Worm (Caenorhabditis elegans) whole organism, L3 larva: ENCODE measurements around the gene F35H10.5.

ENCODE experiments used
- R02D3.7 ChIP-seq: fragments of 150-350 bp; optimal IDR thresholded peaks from 2 replicates; lab custom pipeline; 2014; ENCODE audit warnings: missing biosample characterization, missing genetic modification characterization
- ZK546.5 ChIP-seq: sonication (generic microtip); optimal IDR thresholded peaks from 2 replicates; lab custom pipeline; 2017; ENCODE audit warnings: missing biosample characterization, missing genetic modification characterization
- ceh-16 ChIP-seq: sonication (generic microtip); optimal IDR thresholded peaks from 2 replicates; lab custom pipeline; 2017; ENCODE audit warnings: missing biosample characterization, missing genetic modification characterization
- ceh-28 ChIP-seq: fragments of 150-350 bp; optimal IDR thresholded peaks from 2 replicates; lab custom pipeline; 2014; ENCODE audit warnings: missing biosample characterization, missing genetic modification reagents, missing genetic modification characterization
- ceh-82 ChIP-seq: fragments of 150-350 bp; optimal IDR thresholded peaks from 2 replicates; lab custom pipeline; 2014; ENCODE audit warnings: missing biosample characterization, missing genetic modification characterization
- ceh-9 ChIP-seq: sonication (generic microtip); optimal IDR thresholded peaks from 2 replicates; lab custom pipeline; 2018; ENCODE audit warnings: missing biosample characterization, missing genetic modification characterization
- daf-12 ChIP-seq: fragments of 150-350 bp; optimal IDR thresholded peaks from 2 replicates; lab custom pipeline; 2014; ENCODE audit warnings: missing biosample characterization, missing genetic modification reagents, missing genetic modification characterization
- elt-1 ChIP-seq: fragments of 150-350 bp; optimal IDR thresholded peaks from 2 replicates; lab custom pipeline; 2014; ENCODE audit warnings: missing biosample characterization, missing genetic modification characterization
- elt-3 ChIP-seq, 3 experiments: fragments of 150-350 bp in 1 of 3; sonication (generic microtip) in 2 of 3; optimal IDR thresholded peaks; 2 replicates in 2 of 3; 4 replicates in 1 of 3; lab custom pipeline; 2014 to 2017; ENCODE audit warnings: missing biosample characterization in 3 of 3, missing genetic modification characterization in 3 of 3
- eor-1 ChIP-seq, 2 experiments: fragments of 150-350 bp; optimal IDR thresholded peaks; 2 replicates each; lab custom pipeline; 2014 to 2018; ENCODE audit warnings: missing biosample characterization in 2 of 2, missing genetic modification characterization in 2 of 2
- fkh-10 ChIP-seq: sonication (generic microtip); optimal IDR thresholded peaks from 2 replicates; lab custom pipeline; 2017; ENCODE audit warnings: missing biosample characterization, missing genetic modification reagents, missing genetic modification characterization
- fkh-2 ChIP-seq: fragments of 150-350 bp; optimal IDR thresholded peaks from 2 replicates; lab custom pipeline; 2014; ENCODE audit warnings: missing biosample characterization, missing genetic modification reagents, missing genetic modification characterization
- fos-1 ChIP-seq: fragments of 150-350 bp; optimal IDR thresholded peaks from 2 replicates; lab custom pipeline; 2014; ENCODE audit warnings: missing biosample characterization, missing genetic modification characterization
- hmg-11 ChIP-seq: sonication (generic microtip); optimal IDR thresholded peaks from 2 replicates; lab custom pipeline; 2016; ENCODE audit warnings: missing genetic modification characterization, missing compliant biosample characterization
- lin-15B ChIP-seq: fragments of 150-350 bp; optimal IDR thresholded peaks from 2 replicates; lab custom pipeline; 2014; ENCODE audit warnings: missing biosample characterization, missing genetic modification characterization
- lin-39 ChIP-seq: fragments of 150-350 bp; optimal IDR thresholded peaks from 2 replicates; lab custom pipeline; 2018; ENCODE audit warnings: missing biosample characterization, missing genetic modification reagents, missing genetic modification characterization
- lsy-12 ChIP-seq: sonication (generic microtip); optimal IDR thresholded peaks from 2 replicates; lab custom pipeline; 2016; ENCODE audit warnings: mild to moderate bottlenecking, missing genetic modification characterization, missing compliant biosample characterization
- mml-1 ChIP-seq: fragments of 150-350 bp; sonication (generic microtip); optimal IDR thresholded peaks from 3 replicates; lab custom pipeline; 2014; ENCODE audit warnings: missing biosample characterization, missing genetic modification characterization
- nfya-1 ChIP-seq: sonication (generic microtip); optimal IDR thresholded peaks from 2 replicates; lab custom pipeline; 2017; ENCODE audit warnings: missing genetic modification characterization, mild to moderate bottlenecking, missing compliant biosample characterization, antibody characterized with exemption, moderate library complexity; ENCODE audit not compliant: insufficient read depth
- nhr-11 ChIP-seq: fragments of 150-350 bp; optimal IDR thresholded peaks from 2 replicates; lab custom pipeline; 2014; ENCODE audit warnings: missing biosample characterization, missing genetic modification characterization
- nhr-23 ChIP-seq: fragments of 150-350 bp; optimal IDR thresholded peaks from 2 replicates; lab custom pipeline; 2014; ENCODE audit warnings: missing biosample characterization, missing genetic modification reagents, missing genetic modification characterization
- nhr-25 ChIP-seq: sonication (generic microtip); optimal IDR thresholded peaks from 2 replicates; lab custom pipeline; 2017; ENCODE audit warnings: missing biosample characterization, missing genetic modification characterization
- nhr-28 ChIP-seq: fragments of 150-350 bp; optimal IDR thresholded peaks from 2 replicates; lab custom pipeline; 2014; ENCODE audit warnings: missing biosample characterization, missing genetic modification characterization
- nhr-43 ChIP-seq: sonication (generic microtip); optimal IDR thresholded peaks from 2 replicates; lab custom pipeline; 2016; ENCODE audit warnings: mild to moderate bottlenecking, missing genetic modification characterization, missing compliant biosample characterization; ENCODE audit not compliant: poor library complexity, severe bottlenecking
- nhr-67 ChIP-seq: fragments of 150-350 bp; optimal IDR thresholded peaks from 2 replicates; lab custom pipeline; 2014; ENCODE audit warnings: missing biosample characterization, missing genetic modification characterization
- nhr-76 ChIP-seq: fragments of 150-350 bp; sonication (generic microtip); optimal IDR thresholded peaks from 5 replicates; lab custom pipeline; 2014; ENCODE audit warnings: missing biosample characterization, missing genetic modification characterization
- nhr-77 ChIP-seq: fragments of 150-350 bp; optimal IDR thresholded peaks from 2 replicates; lab custom pipeline; 2014; ENCODE audit warnings: missing biosample characterization, missing genetic modification characterization
- pha-4 ChIP-seq: fragments of 150-350 bp; optimal IDR thresholded peaks from 2 replicates; lab custom pipeline; 2014; ENCODE audit warnings: missing biosample characterization, missing genetic modification reagents, missing genetic modification characterization
- pqm-1 ChIP-seq: fragments of 150-350 bp; optimal IDR thresholded peaks from 2 replicates; lab custom pipeline; 2017; ENCODE audit warnings: missing biosample characterization, missing genetic modification characterization, inconsistent platforms
- sea-2 ChIP-seq: fragments of 150-350 bp; sonication (generic microtip); optimal IDR thresholded peaks from 4 replicates; lab custom pipeline; 2014; ENCODE audit warnings: missing biosample characterization, missing genetic modification reagents, missing genetic modification characterization
- skn-1 ChIP-seq: fragments of 150-350 bp; optimal IDR thresholded peaks from 2 replicates; lab custom pipeline; 2014; ENCODE audit warnings: missing biosample characterization, missing genetic modification characterization
- snpc-4 ChIP-seq: fragments of 150-350 bp; optimal IDR thresholded peaks from 2 replicates; lab custom pipeline; 2014; ENCODE audit warnings: missing biosample characterization, missing genetic modification characterization
- tbx-2 ChIP-seq: sonication (generic microtip); optimal IDR thresholded peaks from 2 replicates; lab custom pipeline; 2016; ENCODE audit warnings: mild to moderate bottlenecking, missing genetic modification characterization, missing compliant biosample characterization
- unc-39 ChIP-seq: sonication (generic microtip); optimal IDR thresholded peaks from 4 replicates; lab custom pipeline; 2017; ENCODE audit warnings: missing biosample characterization, missing genetic modification characterization
- unc-62 ChIP-seq: fragments of 150-350 bp; sonication (generic microtip); optimal IDR thresholded peaks from 4 replicates; lab custom pipeline; 2014; ENCODE audit warnings: missing biosample characterization, missing genetic modification reagents, missing genetic modification characterization
- zag-1 ChIP-seq: fragments of 150-350 bp; optimal IDR thresholded peaks from 2 replicates; lab custom pipeline; 2014; ENCODE audit warnings: missing biosample characterization, missing genetic modification characterization
- ztf-11 ChIP-seq: fragments of 150-350 bp; optimal IDR thresholded peaks from 2 replicates; lab custom pipeline; 2014; ENCODE audit warnings: missing biosample characterization, missing genetic modification characterization
- ztf-4 ChIP-seq: fragments of 150-350 bp; optimal IDR thresholded peaks from 2 replicates; lab custom pipeline; 2014; ENCODE audit warnings: missing biosample characterization, missing genetic modification characterization

F35H10.5 gene

ce11 chrIV:8275232-8275631 lies 25.3 kb upstream of the F35H10.5 start, which contains the start of gene K07H8.11:
TSS of gene K07H8.11 (minus strand) at chrIV:8275332.
- TF ChIP-seq nfya-1 (tag; lab: Kevin White, UChicago) (no peak), tbx-2 (tag; lab: Kevin White, UChicago) (no peak), skn-1 (tag; lab: Kevin White, UChicago) (no peak), daf-12 (tag; lab: Kevin White, UChicago) (no peak), ceh-9 (tag; lab: Kevin White, UChicago) (no peak), ceh-28 (tag; lab: Kevin White, UChicago) (no peak), eor-1 (tag; optimal IDR thresholded peaks at IDR 0.05; lab: Kevin White, UChicago) (no peak), nhr-25 (tag; lab: Kevin White, UChicago) (no peak), nhr-76 (tag; lab: Kevin White, UChicago) (no peak), lsy-12 (no peak), nhr-67 (no peak), ZK546.5 (tag; lab: Kevin White, UChicago) (no peak), mml-1 (tag; lab: Kevin White, UChicago) (no peak)

ce11 chrIV:8276609-8277008 lies 24.0 kb upstream of the F35H10.5 start, which contains the start of gene K07H8.12:
TSS of gene K07H8.12 (minus strand) at chrIV:8276709.
- TF ChIP-seq nhr-28 (no peak), tbx-2 (tag; lab: Kevin White, UChicago) (no peak), R02D3.7 (no peak), unc-39 (no peak), pha-4 (tag; lab: Kevin White, UChicago) (no peak), ceh-28 (tag; lab: Kevin White, UChicago) (no peak), pqm-1 (no peak), lin-39 (tag; lab: Kevin White, UChicago) (no peak), ztf-11 (tag; lab: Kevin White, UChicago) (no peak), nhr-11 (tag; lab: Kevin White, UChicago) (no peak), nhr-77 (no peak), nhr-43 (tag; lab: Kevin White, UChicago) (no peak), fos-1 (no peak), zag-1 (no peak), nhr-23 (tag; lab: Kevin White, UChicago) (no peak), skn-1 (tag; lab: Kevin White, UChicago) (no peak), lin-15B (tag; lab: Kevin White, UChicago) (no peak), eor-1 (tag; optimal IDR thresholded peaks at IDR 0.05; lab: Kevin White, UChicago) (no peak), elt-3 (tag; optimal IDR thresholded peaks at IDR 0.05; lab: Kevin White, UChicago) (no peak)

DNA sequence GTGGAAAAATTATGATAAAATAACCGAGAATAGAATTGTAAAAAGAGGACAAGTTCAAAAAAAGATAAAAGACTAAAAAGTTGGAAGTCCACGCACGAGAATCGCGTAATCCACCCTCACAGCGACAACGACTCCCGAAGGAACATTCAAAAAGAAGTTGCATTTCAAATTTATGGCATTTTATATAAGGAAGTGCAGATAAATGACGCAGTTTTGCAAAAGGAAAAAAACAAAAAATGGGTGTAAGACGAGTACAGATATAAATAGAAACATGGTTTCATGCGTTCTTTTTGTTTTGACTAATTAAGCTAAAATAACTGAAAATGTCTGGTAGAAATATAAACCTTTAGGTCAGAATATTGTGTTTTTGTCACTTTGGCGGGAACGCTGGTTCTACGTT lies 17.4 kb upstream of the F35H10.5 start:
- TF ChIP-seq fkh-10 (GFP tag; lab: Kevin White, UChicago), result no peak
- TF ChIP-seq nhr-43 (tag; lab: Kevin White, UChicago), result no peak
- TF ChIP-seq snpc-4 (tag; lab: Kevin White, UChicago), result no peak
- TF ChIP-seq ztf-11 (tag; lab: Kevin White, UChicago), result no peak
- TF ChIP-seq elt-3 (tag; optimal IDR thresholded peaks at IDR 0.05; lab: Kevin White, UChicago), result no peak
- TF ChIP-seq pqm-1, result no peak
- TF ChIP-seq unc-39, result no peak
- TF ChIP-seq nhr-28, result no peak
- no peak for TF ChIP-seq nhr-23 (tag; lab: Kevin White, UChicago)
- no peak for TF ChIP-seq ztf-4
- TF ChIP-seq unc-62 (GFP tag; lab: Kevin White, UChicago), result no peak
- TF ChIP-seq lin-15B (tag; lab: Kevin White, UChicago), result no peak
- no peak for TF ChIP-seq pha-4 (tag; lab: Kevin White, UChicago)
- no peak for TF ChIP-seq sea-2 (GFP tag; lab: Kevin White, UChicago)
- TF ChIP-seq nhr-77, result no peak
- no peak for TF ChIP-seq nfya-1 (tag; lab: Kevin White, UChicago)
- TF ChIP-seq ceh-82 (tag; lab: Kevin White, UChicago), result no peak

DNA sequence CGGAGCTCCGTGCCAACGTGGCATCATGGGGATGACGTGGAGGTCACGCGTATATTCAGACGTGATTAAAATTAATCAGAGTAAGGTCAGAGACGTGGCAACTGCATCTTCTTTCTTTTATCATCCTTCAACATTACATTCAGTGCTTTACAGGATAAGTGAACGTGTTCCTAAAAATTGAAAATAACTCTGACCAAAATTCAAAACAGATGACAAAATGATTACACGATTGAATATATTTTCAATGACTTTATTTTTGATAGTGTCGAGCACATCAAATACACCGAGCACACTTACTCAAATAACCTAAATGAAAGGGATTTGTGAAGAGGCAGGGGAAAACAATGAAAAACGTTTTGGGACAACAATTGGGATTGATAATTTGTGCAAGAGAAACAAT lies 14.2 kb upstream of the F35H10.5 start, which contains the start of gene K07H8.9:
Gene K07H8.9, minus strand, starts transcription at position 125 of the 400 bp plus-strand sequence.
- TF ChIP-seq ceh-16 (tag; lab: Kevin White, UChicago) (no peak), tbx-2 (tag; lab: Kevin White, UChicago) (no peak), nhr-28 (no peak), nhr-67 (no peak), fkh-2 (tag; lab: Kevin White, UChicago) (no peak), snpc-4 (tag; lab: Kevin White, UChicago) (no peak), nhr-23 (tag; lab: Kevin White, UChicago) (no peak), ceh-28 (tag; lab: Kevin White, UChicago) (no peak), lin-15B (tag; lab: Kevin White, UChicago) (no peak), hmg-11 (tag; lab: Kevin White, UChicago) (no peak), ztf-11 (tag; lab: Kevin White, UChicago) (no peak), nhr-25 (tag; lab: Kevin White, UChicago) (no peak), elt-1 (no peak), unc-39 (no peak), lin-39 (tag; lab: Kevin White, UChicago) (no peak), fos-1 (no peak), nhr-76 (tag; lab: Kevin White, UChicago) (no peak)
- TF ChIP-seq, all 47 proteins: peak for 0
